Fruit fly (Drosophila melanogaster): ENCODE results near the gene CG33514.

DNA sequence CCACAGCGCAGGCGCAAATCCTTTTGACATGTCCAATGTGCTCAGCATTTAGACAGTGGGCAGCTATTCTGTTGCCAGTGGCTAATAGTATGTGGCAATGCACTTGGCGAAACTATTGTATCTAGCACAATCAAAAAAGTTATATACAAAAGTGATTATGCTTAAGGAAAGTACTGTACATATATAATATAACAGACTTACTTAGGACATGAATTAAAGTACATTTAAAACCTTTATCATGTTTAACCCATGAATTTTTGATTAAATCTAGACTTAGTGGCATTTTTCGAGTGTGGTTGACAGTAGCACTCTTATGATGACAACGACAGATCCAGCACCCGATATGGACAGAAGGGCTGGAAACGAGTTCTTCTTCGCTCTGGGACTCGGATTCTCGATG, 17.9 kb downstream of the CG33514 start:
- TF ChIP-seq h (optimal IDR thresholded peaks at IDR 0.05) = no peak
- no peak for TF ChIP-seq ttk (optimal IDR thresholded peaks at IDR 0.05)
- TF ChIP-seq insv (optimal IDR thresholded peaks at IDR 0.05) = no peak
